Worm (Caenorhabditis elegans): ENCODE measurements around the gene mex-5.

The mex-5 gene

DNA sequence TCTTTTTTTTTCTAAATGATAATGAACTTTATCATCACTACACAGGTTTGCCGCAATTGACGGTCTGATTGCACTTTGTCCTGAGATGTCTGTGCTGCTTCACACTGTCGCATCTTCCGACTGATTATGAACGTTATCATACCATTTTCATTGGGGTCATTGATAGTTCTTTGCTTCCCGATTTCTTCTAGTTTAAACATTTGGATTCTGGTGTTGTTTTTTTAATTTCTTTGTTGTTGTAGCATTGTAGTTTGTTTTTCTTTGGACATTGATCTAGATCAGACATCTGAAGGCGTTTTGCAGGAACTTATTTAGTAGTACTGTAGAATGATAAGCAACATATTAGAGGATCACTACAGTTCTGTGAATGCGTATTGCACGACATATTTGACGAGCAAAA, 34.8 kb upstream of the mex-5 start (continued):
- TF ChIP-seq unc-62 (GFP tag; optimal IDR thresholded peaks at IDR 0.05) (no peak), elt-1 (tag; optimal IDR thresholded peaks at IDR 0.05) (no peak), zag-1 (tag; optimal IDR thresholded peaks at IDR 0.05) (no peak), skn-1 (tag; optimal IDR thresholded peaks at IDR 0.05) (peak; percentile 67), fos-1 (tag; optimal IDR thresholded peaks at IDR 0.05) (peak; percentile 86), nhr-77 (tag; optimal IDR thresholded peaks at IDR 0.05) (no peak), unc-55 (GFP tag; optimal IDR thresholded peaks at IDR 0.05) (no peak), alr-1 (tag; optimal IDR thresholded peaks at IDR 0.05) (no peak)

ce11 chrIV:13319886-13320650, 33.5 kb upstream of the mex-5 start:
- TF ChIP-seq F13H6.1 (tag; optimal IDR thresholded peaks at IDR 0.05): no peak
- no peak for TF ChIP-seq zag-1 (tag; optimal IDR thresholded peaks at IDR 0.05)
- no peak for TF ChIP-seq lsy-2 (tag; optimal IDR thresholded peaks at IDR 0.05)
- TF ChIP-seq crh-2 (tag; optimal IDR thresholded peaks at IDR 0.05): no peak
- no peak for TF ChIP-seq snpc-4 (tag; optimal IDR thresholded peaks at IDR 0.05)

DNA sequence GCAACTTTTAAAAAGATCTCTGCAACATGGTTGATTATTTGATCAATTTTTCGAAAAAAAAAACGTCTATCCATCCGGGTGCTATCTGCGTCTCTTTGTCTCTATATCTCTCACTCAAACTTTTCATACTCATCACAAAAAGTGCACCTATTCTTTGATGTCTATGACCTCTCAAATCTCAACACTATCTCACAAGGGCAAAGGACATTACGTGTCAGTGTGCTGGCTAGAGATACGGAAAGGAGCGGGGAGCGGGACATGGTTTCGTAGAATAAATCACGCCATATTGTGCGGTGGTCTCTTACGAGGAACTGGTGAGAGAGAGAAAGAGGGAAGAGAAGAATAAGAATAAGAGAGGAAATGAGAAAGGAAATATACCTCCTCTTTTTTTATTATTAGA, 31.1 kb upstream of the mex-5 start:
- TF ChIP-seq mbf-1 (tag; optimal IDR thresholded peaks at IDR 0.05): no peak
- peak; percentile 85 for TF ChIP-seq egl-27 (tag; optimal IDR thresholded peaks at IDR 0.05)
- TF ChIP-seq dmd-4 (tag; optimal IDR thresholded peaks at IDR 0.05): no peak
- no peak for TF ChIP-seq nhr-11 (tag; optimal IDR thresholded peaks at IDR 0.05)
- peak; percentile 97 for TF ChIP-seq nhr-129 (tag; optimal IDR thresholded peaks at IDR 0.05)
- TF ChIP-seq elt-3 (tag; optimal IDR thresholded peaks at IDR 0.05): no peak
- TF ChIP-seq nhr-25 (tag; optimal IDR thresholded peaks at IDR 0.05): peak; percentile 53
- TF ChIP-seq crh-2 (tag; optimal IDR thresholded peaks at IDR 0.05): peak; percentile 98
- TF ChIP-seq sma-9 (GFP tag; optimal IDR thresholded peaks at IDR 0.05): peak; percentile 92
- TF ChIP-seq sma-9 (tag; optimal IDR thresholded peaks at IDR 0.05): no peak
- no peak for TF ChIP-seq lin-11 (tag; optimal IDR thresholded peaks at IDR 0.05)
- TF ChIP-seq gmeb-1 (tag; optimal IDR thresholded peaks at IDR 0.05): peak; percentile 73
- TF ChIP-seq lsy-2 (tag; optimal IDR thresholded peaks at IDR 0.05): peak in 1 of 2 experiments; percentile 82
- TF ChIP-seq sma-3 (GFP tag; optimal IDR thresholded peaks at IDR 0.05): peak; percentile 93
- TF ChIP-seq mdl-1 (tag; optimal IDR thresholded peaks at IDR 0.05): peak in 1 of 2 experiments; percentile 64
- TF ChIP-seq elt-1 (tag; optimal IDR thresholded peaks at IDR 0.05): no peak
- peak; percentile 48 for TF ChIP-seq ztf-4 (tag; optimal IDR thresholded peaks at IDR 0.05)
- peak; percentile 34 for TF ChIP-seq lin-13 (GFP tag; optimal IDR thresholded peaks at IDR 0.05)
- no peak for TF ChIP-seq ztf-1 (GFP tag; conservative IDR thresholded peaks at IDR 0.05)
- no peak for TF ChIP-seq nhr-10 (tag; optimal IDR thresholded peaks at IDR 0.05)
- no peak for TF ChIP-seq unc-39 (tag; optimal IDR thresholded peaks at IDR 0.05)
- no peak for TF ChIP-seq zag-1 (tag; optimal IDR thresholded peaks at IDR 0.05)
- no peak for TF ChIP-seq nhr-237 (tag; optimal IDR thresholded peaks at IDR 0.05)
- TF ChIP-seq F13H6.1 (tag; optimal IDR thresholded peaks at IDR 0.05): peak; percentile 88
- no peak for TF ChIP-seq snpc-4 (tag; optimal IDR thresholded peaks at IDR 0.05)
- TF ChIP-seq nhr-21 (tag; optimal IDR thresholded peaks at IDR 0.05): peak; percentile 88
- TF ChIP-seq nhr-77 (tag; optimal IDR thresholded peaks at IDR 0.05): peak; percentile 42
- no peak for TF ChIP-seq R02D3.7 (tag; optimal IDR thresholded peaks at IDR 0.05)
- no peak for TF ChIP-seq lin-39 (tag; optimal IDR thresholded peaks at IDR 0.05)
- TF ChIP-seq skn-1 (tag; optimal IDR thresholded peaks at IDR 0.05): no peak
- no peak for TF ChIP-seq unc-55 (GFP tag; optimal IDR thresholded peaks at IDR 0.05)
- TF ChIP-seq C34F6.9 (tag; optimal IDR thresholded peaks at IDR 0.05): peak; percentile 87
- no peak for TF ChIP-seq nhr-23 (tag; optimal IDR thresholded peaks at IDR 0.05)
- TF ChIP-seq alr-1 (tag; optimal IDR thresholded peaks at IDR 0.05): no peak
- no peak for TF ChIP-seq aly-2 (tag; optimal IDR thresholded peaks at IDR 0.05)
- no peak for TF ChIP-seq peb-1 (tag; optimal IDR thresholded peaks at IDR 0.05)
- peak; percentile 69 for TF ChIP-seq nhr-6 (tag; optimal IDR thresholded peaks at IDR 0.05)
- peak; percentile 29 for TF ChIP-seq unc-62 (GFP tag; optimal IDR thresholded peaks at IDR 0.05)
- TF ChIP-seq ceh-82 (tag; optimal IDR thresholded peaks at IDR 0.05): no peak
- TF ChIP-seq blmp-1 (tag; optimal IDR thresholded peaks at IDR 0.05; ENCODE audit: insufficient read depth): peak; percentile 36
- no peak for TF ChIP-seq Y55F3AM.14 (GFP tag; optimal IDR thresholded peaks at IDR 0.05)
- peak; percentile 45 for TF ChIP-seq sem-4 (tag; optimal IDR thresholded peaks at IDR 0.05)
- no peak for TF ChIP-seq ama-1 (optimal IDR thresholded peaks at IDR 0.05)
- no peak for TF ChIP-seq mab-5 (tag; optimal IDR thresholded peaks at IDR 0.05)
- no peak for TF ChIP-seq ztf-11 (tag; optimal IDR thresholded peaks at IDR 0.05)
- TF ChIP-seq nhr-12 (tag; optimal IDR thresholded peaks at IDR 0.05): no peak
- no peak for TF ChIP-seq ceh-16 (tag; optimal IDR thresholded peaks at IDR 0.05)
- TF ChIP-seq fos-1 (tag; optimal IDR thresholded peaks at IDR 0.05): peak; percentile 90
- no peak for TF ChIP-seq ZK546.5 (tag; optimal IDR thresholded peaks at IDR 0.05)
